Worm (Caenorhabditis elegans): ENCODE data around the gene C40C9.3.
A peak's percentile ranks its signal among the peaks of the same experiment; 100 is the strongest.

Gene C40C9.3

ce11 chrX:13653573-13653972 is 6.2 kb downstream of the C40C9.3 start (continued):
- TF ChIP-seq hmg-20 (GFP tag; IDR thresholded peaks at IDR 0.05) (peak; percentile 57; the same call in 1 of the 2 replicates), aptf-3 (GFP tag; IDR thresholded peaks at IDR 0.05) (peak; percentile 79; the same call in 1 of the 2 replicates), F52B5.7 (tag; optimal IDR thresholded peaks at IDR 0.05) (peak; percentile 41), tbp1 (GFP tag; optimal IDR thresholded peaks at IDR 0.05) (peak; percentile 91), rpc-1 (optimal IDR thresholded peaks at IDR 0.05) (peak; percentile 94), rpc-1 (tag; optimal IDR thresholded peaks at IDR 0.05) (peak; percentile 96), dox-1 (GFP tag; IDR thresholded peaks at IDR 0.05) (peak; percentile 80), F55B11.4 (tag; optimal IDR thresholded peaks at IDR 0.05; ENCODE audit: borderline replicate concordance, insufficient read depth) (no peak), rcor-1 (GFP tag; IDR thresholded peaks at IDR 0.05) (peak; percentile 70), snpc-1.3 (tag; optimal IDR thresholded peaks at IDR 0.05; ENCODE audit: insufficient read depth) (peak; percentile 51), snpc-1.1 (tag; optimal IDR thresholded peaks at IDR 0.05; ENCODE audit: insufficient read depth) (peak; percentile 60), madf-6 (GFP tag; IDR thresholded peaks at IDR 0.05) (peak; percentile 42; the same call in 1 of the 2 replicates), sea-2 (GFP tag; IDR thresholded peaks at IDR 0.05) (no peak), nfyb-1 (GFP tag; IDR thresholded peaks at IDR 0.05) (peak; percentile 53; the same call in 1 of the 2 replicates), F49E8.2 (tag; optimal IDR thresholded peaks at IDR 0.05; ENCODE audit: insufficient read depth) (peak; percentile 10), T07F8.4 (tag; optimal IDR thresholded peaks at IDR 0.05) (peak; percentile 59), F22D6.2 (tag; optimal IDR thresholded peaks at IDR 0.05) (no peak), nfya-2 (GFP tag; IDR thresholded peaks at IDR 0.05) (no peak), ceh-40 (GFP tag; IDR thresholded peaks at IDR 0.05) (peak; percentile 85), lsy-27 (tag; optimal IDR thresholded peaks at IDR 0.05; ENCODE audit: borderline replicate concordance, insufficient read depth) (no peak), lin-54 (GFP tag; optimal IDR thresholded peaks at IDR 0.05) (peak; percentile 29), hlh-12 (tag; optimal IDR thresholded peaks at IDR 0.05) (peak; percentile 67), mxl-1 (tag; optimal IDR thresholded peaks at IDR 0.05) (peak; percentile 57), D2030.7 (GFP tag; IDR thresholded peaks at IDR 0.05) (peak; percentile 77), snpc-3.4 (tag; optimal IDR thresholded peaks at IDR 0.05) (peak; percentile 42), nhr-179 (tag; optimal IDR thresholded peaks at IDR 0.05) (peak; percentile 30), B0035.1 (tag; optimal IDR thresholded peaks at IDR 0.05) (no peak), dpl-1 (GFP tag; optimal IDR thresholded peaks at IDR 0.05) (no peak), chd-7 (tag; optimal IDR thresholded peaks at IDR 0.05) (peak; percentile 59), B0336.3 (GFP tag; IDR thresholded peaks at IDR 0.05) (no peak), atf-7 (tag; optimal IDR thresholded peaks at IDR 0.05) (peak; percentile 21), attf-5 (GFP tag; optimal IDR thresholded peaks at IDR 0.05) (peak; percentile 39), pbrm-1 (GFP tag; IDR thresholded peaks at IDR 0.05) (peak; percentile 92), madf-8 (GFP tag; conservative IDR thresholded peaks at IDR 0.05) (no peak), mes-4 (tag; optimal IDR thresholded peaks at IDR 0.05) (peak; percentile 11), let-607 (tag; optimal IDR thresholded peaks at IDR 0.05) (peak in 1 of 2 experiments; percentile 4), ceh-100 (GFP tag; IDR thresholded peaks at IDR 0.05) (no peak), unc-130 (GFP tag; optimal IDR thresholded peaks at IDR 0.05) (peak; percentile 5), let-526 (GFP tag; IDR thresholded peaks at IDR 0.05) (no peak), Y53F4B.3 (GFP tag; IDR thresholded peaks at IDR 0.05) (no peak), nhr-120 (GFP tag; IDR thresholded peaks at IDR 0.05) (no peak), fkh-3 (tag; optimal IDR thresholded peaks at IDR 0.05) (no peak), him-1 (tag; optimal IDR thresholded peaks at IDR 0.05) (peak; percentile 83), ztf-3 (GFP tag; optimal IDR thresholded peaks at IDR 0.05) (no peak), F57A8.1 (GFP tag; optimal IDR thresholded peaks at IDR 0.05) (no peak), ztf-26 (tag; optimal IDR thresholded peaks at IDR 0.05) (peak; percentile 10), xnd-1 (tag; optimal IDR thresholded peaks at IDR 0.05) (no peak), madf-10 (tag; optimal IDR thresholded peaks at IDR 0.05) (peak; percentile 20), Y56A3A.18 (GFP tag; IDR thresholded peaks at IDR 0.05) (no peak)

Measured in whole organism, young adult.